Fruit fly (Drosophila melanogaster) whole organism, embryonic: ENCODE measurements around the gene CG33346.

Experiments
- Adf1 ChIP-seq: fragments of 200-800 bp; sonication (Bioruptor generic); IDR thresholded peaks from 2 replicates; pipeline ENCODE4 v1.3.6; 2022; ENCODE audit warnings: missing biosample characterization, missing genetic modification characterization
- Awh ChIP-seq: fragments of 200-800 bp; sonication (Bioruptor generic); IDR thresholded peaks from 2 replicates; pipeline ENCODE4, ENCODE4 v1.3.6; 2022; ENCODE audit warnings: missing biosample characterization, missing genetic modification characterization
- BEAF-32 ChIP-seq: fragments of 200-800 bp; sonication (Bioruptor generic); optimal IDR thresholded peaks from 3 replicates; lab custom pipeline; 2017; ENCODE audit warnings: missing biosample characterization, missing genetic modification characterization, mild to moderate bottlenecking, moderate library complexity, missing genetic modification reagents
- BtbVII ChIP-seq: fragments of 200-800 bp; sonication (Bioruptor generic); optimal IDR thresholded peaks from 3 replicates; lab custom pipeline; 2017; ENCODE audit warnings: missing biosample characterization, mild to moderate bottlenecking, missing genetic modification characterization
- Bteb2 ChIP-seq: fragments of 200-800 bp; sonication (Bioruptor generic); optimal IDR thresholded peaks from 2 replicates; lab custom pipeline; 2016; ENCODE audit warnings: missing biosample characterization, missing genetic modification characterization
- CG11085 ChIP-seq: fragments of 200-800 bp; sonication (Bioruptor generic); IDR thresholded peaks from 2 replicates; pipeline ENCODE4 v1.3.6; 2022; ENCODE audit warnings: missing biosample characterization, missing genetic modification characterization
- CG11398 ChIP-seq: fragments of 200-800 bp; sonication (Bioruptor generic); optimal IDR thresholded peaks from 2 replicates; lab custom pipeline; 2016; ENCODE audit warnings: missing biosample characterization, missing genetic modification characterization
- CG11456 ChIP-seq: fragments of 200-800 bp; sonication (Bioruptor generic); IDR thresholded peaks from 3 replicates; pipeline ENCODE4 v1.3.6; 2022; ENCODE audit warnings: missing biosample characterization, missing genetic modification characterization
- CG11560 ChIP-seq: fragments of 200-800 bp; sonication (Bioruptor generic); IDR thresholded peaks from 3 replicates; pipeline ENCODE4 v1.3.6; 2022; ENCODE audit warnings: missing biosample characterization, missing genetic modification characterization
- CG11696 ChIP-seq: fragments of 200-800 bp; sonication (Bioruptor generic); IDR thresholded peaks from 2 replicates; pipeline ENCODE4 v1.3.6; 2022; ENCODE audit warnings: missing biosample characterization, missing genetic modification characterization
- CG12071 ChIP-seq: fragments of 200-800 bp; sonication (Bioruptor generic); optimal IDR thresholded peaks from 3 replicates; lab custom pipeline; 2018; ENCODE audit warnings: missing biosample characterization, mild to moderate bottlenecking, missing genetic modification characterization
- CG12155 ChIP-seq: fragments of 200-800 bp; sonication (Bioruptor generic); optimal IDR thresholded peaks from 3 replicates; lab custom pipeline; 2016; ENCODE audit warnings: missing biosample characterization, missing genetic modification characterization
- CG12299 ChIP-seq: fragments of 200-800 bp; sonication (Bioruptor generic); optimal IDR thresholded peaks from 2 replicates; lab custom pipeline; 2018; ENCODE audit warnings: missing biosample characterization, mild to moderate bottlenecking, missing genetic modification characterization
- CG15479 ChIP-seq: fragments of 200-800 bp; sonication (Bioruptor generic); optimal IDR thresholded peaks from 3 replicates; lab custom pipeline; 2019; ENCODE audit warnings: missing biosample characterization, mild to moderate bottlenecking, missing genetic modification characterization, moderate library complexity
- CG1603 ChIP-seq: fragments of 200-800 bp; sonication (Bioruptor generic); optimal IDR thresholded peaks from 2 replicates; lab custom pipeline; 2019; ENCODE audit warnings: missing biosample characterization, mild to moderate bottlenecking, missing genetic modification characterization, moderate library complexity
- CG16863 ChIP-seq: fragments of 200-800 bp; sonication (Bioruptor generic); optimal IDR thresholded peaks from 3 replicates; lab custom pipeline; 2016; ENCODE audit warnings: missing biosample characterization, missing genetic modification characterization
- CG17385 ChIP-seq: fragments of 200-800 bp; sonication (Bioruptor generic); optimal IDR thresholded peaks from 3 replicates; lab custom pipeline; 2018; ENCODE audit warnings: missing biosample characterization, mild to moderate bottlenecking, missing genetic modification characterization
- CG17612 ChIP-seq: fragments of 200-800 bp; sonication (Bioruptor generic); IDR thresholded peaks from 2 replicates; pipeline ENCODE4 v1.3.6; 2022; ENCODE audit warnings: missing biosample characterization, missing genetic modification characterization
- CG18262 ChIP-seq: fragments of 200-800 bp; optimal IDR thresholded peaks from 3 replicates; lab custom pipeline; 2019; ENCODE audit warnings: missing biosample characterization, mild to moderate bottlenecking, missing genetic modification characterization, moderate library complexity
- CG2129 ChIP-seq: fragments of 200-800 bp; sonication (Bioruptor generic); IDR thresholded peaks from 2 replicates; pipeline ENCODE4 v1.3.6; 2022; ENCODE audit warnings: missing biosample characterization, missing genetic modification characterization; ENCODE audit not compliant: partially characterized antibody
- CG2875 ChIP-seq: fragments of 200-800 bp; sonication (Bioruptor generic); optimal IDR thresholded peaks from 2 replicates; lab custom pipeline; 2017; ENCODE audit warnings: missing biosample characterization, mild to moderate bottlenecking, missing genetic modification characterization, missing genetic modification reagents
- CG30020 ChIP-seq: fragments of 200-800 bp; optimal IDR thresholded peaks from 2 replicates; lab custom pipeline; 2019; ENCODE audit warnings: missing biosample characterization, mild to moderate bottlenecking, missing genetic modification characterization, moderate library complexity
- CG3407 ChIP-seq: fragments of 200-800 bp; sonication (Bioruptor generic); optimal IDR thresholded peaks from 2 replicates; lab custom pipeline; 2018; ENCODE audit warnings: missing biosample characterization, mild to moderate bottlenecking, missing genetic modification characterization
- CG34224 ChIP-seq: fragments of 200-800 bp; sonication (Bioruptor generic); IDR thresholded peaks from 3 replicates; pipeline ENCODE4 v1.3.6; 2022; ENCODE audit warnings: missing biosample characterization, missing genetic modification characterization; ENCODE audit not compliant: partially characterized antibody
- CG6854 ChIP-seq: fragments of 200-800 bp; sonication (Bioruptor generic); optimal IDR thresholded peaks from 3 replicates; lab custom pipeline; 2017; ENCODE audit warnings: missing biosample characterization, mild to moderate bottlenecking, missing genetic modification characterization
- Dfd ChIP-seq, 2 experiments: fragments of >200 bp; optimal IDR thresholded peaks; 2 replicates each; lab custom pipeline; 2017; ENCODE audit warnings: missing biosample characterization in 2 of 2, missing genetic modification characterization in 2 of 2
- Dref ChIP-seq: fragments of 200-800 bp; sonication (Bioruptor generic); IDR thresholded peaks from 2 replicates; pipeline ENCODE4 v1.3.6; 2022; ENCODE audit warnings: missing biosample characterization, missing genetic modification characterization
- Fer1 ChIP-seq: fragments of 200-800 bp; sonication (Bioruptor generic); optimal IDR thresholded peaks from 2 replicates; lab custom pipeline; 2017; ENCODE audit warnings: missing biosample characterization, mild to moderate bottlenecking, missing genetic modification characterization
- Fer3 ChIP-seq: fragments of 200-800 bp; sonication (Bioruptor generic); optimal IDR thresholded peaks from 2 replicates; lab custom pipeline; 2018; ENCODE audit warnings: missing biosample characterization, mild to moderate bottlenecking, missing genetic modification characterization, moderate library complexity
- Gug ChIP-seq: fragments of 200-800 bp; sonication (Bioruptor generic); IDR thresholded peaks from 4 replicates; pipeline ENCODE4 v1.3.6; 2022; ENCODE audit warnings: missing biosample characterization, missing genetic modification characterization
- HLH54F ChIP-seq: fragments of 200-800 bp; sonication (Bioruptor generic); optimal IDR thresholded peaks from 3 replicates; lab custom pipeline; 2016; ENCODE audit warnings: missing biosample characterization, missing genetic modification characterization
- Mad ChIP-seq: fragments of 200-800 bp; sonication (Bioruptor generic); optimal IDR thresholded peaks from 2 replicates; lab custom pipeline; 2016; ENCODE audit warnings: missing biosample characterization, missing genetic modification characterization
- Max ChIP-seq: fragments of 200-800 bp; sonication (Bioruptor generic); optimal IDR thresholded peaks from 2 replicates; lab custom pipeline; 2016; ENCODE audit warnings: missing biosample characterization, mild to moderate bottlenecking, missing genetic modification characterization
- NFAT ChIP-seq: fragments of 200-800 bp; sonication (Bioruptor generic); IDR thresholded peaks from 2 replicates; pipeline ENCODE4 v1.3.6; 2022; ENCODE audit warnings: missing biosample characterization, missing genetic modification characterization
- Poxn ChIP-seq: fragments of 200-800 bp; sonication (Bioruptor generic); IDR thresholded peaks from 2 replicates; pipeline ENCODE4 v1.3.6; 2022; ENCODE audit warnings: missing biosample characterization, missing genetic modification characterization
- Sox100B ChIP-seq: fragments of 200-800 bp; sonication (Bioruptor generic); optimal IDR thresholded peaks from 3 replicates; lab custom pipeline; 2018; ENCODE audit warnings: missing biosample characterization, mild to moderate bottlenecking, missing genetic modification characterization
- ash1 ChIP-seq: fragments of 200-800 bp; sonication (Bioruptor generic); optimal IDR thresholded peaks from 2 replicates; lab custom pipeline; 2018; ENCODE audit warnings: missing biosample characterization, mild to moderate bottlenecking, missing genetic modification characterization
- bcd ChIP-seq: fragments of 200-800 bp; sonication (Bioruptor generic); optimal IDR thresholded peaks from 2 replicates; lab custom pipeline; 2017; ENCODE audit warnings: missing biosample characterization, mild to moderate bottlenecking, missing genetic modification characterization
- chn ChIP-seq: fragments of 200-800 bp; sonication (Bioruptor generic); optimal IDR thresholded peaks from 2 replicates; lab custom pipeline; 2016; ENCODE audit warnings: missing biosample characterization, missing genetic modification characterization
- da ChIP-seq: fragments of 200-800 bp; sonication (Bioruptor generic); optimal IDR thresholded peaks from 2 replicates; lab custom pipeline; 2016; ENCODE audit warnings: missing biosample characterization, missing genetic modification characterization
- jigr1 ChIP-seq: fragments of 200-800 bp; sonication (Bioruptor generic); IDR thresholded peaks from 3 replicates; pipeline ENCODE4 v1.3.6; 2022; ENCODE audit warnings: missing biosample characterization, missing genetic modification characterization
- luna ChIP-seq: fragments of 200-800 bp; sonication (Bioruptor generic); optimal IDR thresholded peaks from 2 replicates; lab custom pipeline; 2016; ENCODE audit warnings: missing biosample characterization, missing genetic modification characterization
- pb ChIP-seq: fragments of 200-800 bp; sonication (Bioruptor generic); optimal IDR thresholded peaks from 3 replicates; lab custom pipeline; 2016; ENCODE audit warnings: missing biosample characterization, missing genetic modification characterization
- phol ChIP-seq: fragments of 200-800 bp; sonication (Bioruptor generic); optimal IDR thresholded peaks from 3 replicates; lab custom pipeline; 2018; ENCODE audit warnings: missing biosample characterization, mild to moderate bottlenecking, missing genetic modification characterization, moderate library complexity
- ro ChIP-seq: fragments of 200-800 bp; sonication (Bioruptor generic); IDR thresholded peaks from 2 replicates; pipeline ENCODE4 v1.3.6; 2022; ENCODE audit warnings: missing biosample characterization, missing genetic modification characterization
- row ChIP-seq: fragments of 200-800 bp; sonication (Bioruptor generic); IDR thresholded peaks from 3 replicates; pipeline ENCODE4 v1.3.6; 2022; ENCODE audit warnings: missing biosample characterization, missing genetic modification characterization
- sens-2 ChIP-seq: fragments of 200-800 bp; sonication (Bioruptor generic); IDR thresholded peaks from 2 replicates; pipeline ENCODE4 v1.3.6; 2022; ENCODE audit warnings: missing biosample characterization, missing genetic modification characterization
- trem ChIP-seq: fragments of 200-800 bp; optimal IDR thresholded peaks from 3 replicates; lab custom pipeline; 2019; ENCODE audit warnings: missing biosample characterization, mild to moderate bottlenecking, missing genetic modification characterization, moderate library complexity
- tup ChIP-seq: fragments of 200-800 bp; sonication (Bioruptor generic); optimal IDR thresholded peaks from 2 replicates; lab custom pipeline; 2016; ENCODE audit warnings: missing biosample characterization, mild to moderate bottlenecking, missing genetic modification characterization, moderate library complexity
- vvl ChIP-seq: fragments of 200-800 bp; sonication (Bioruptor generic); IDR thresholded peaks from 2 replicates; pipeline ENCODE4 v1.3.6; 2022; ENCODE audit warnings: missing biosample characterization, missing genetic modification characterization
- zen2 ChIP-seq: fragments of 200-800 bp; sonication (Bioruptor generic); IDR thresholded peaks from 3 replicates; pipeline ENCODE4 v1.3.6; 2022; ENCODE audit warnings: missing biosample characterization, missing genetic modification characterization; ENCODE audit not compliant: partially characterized antibody

The CG33346 gene

dm6 chr3R:28672134-28672533, 3.1 kb downstream of the CG33346 start (continued):
- peak; percentile 65 for TF ChIP-seq Bteb2 (GFP tag; lab: Kevin White, UChicago)
- peak; percentile 66; the same call in 2 of the 3 replicates for TF ChIP-seq CG11560
- peak; percentile 17 for TF ChIP-seq BEAF-32 (GFP tag; lab: Kevin White, UChicago)
- TF ChIP-seq CG12155 = peak; percentile 80
- TF ChIP-seq CG11398 (GFP tag; lab: Kevin White, UChicago) = peak; percentile 78
- peak; percentile 88 for TF ChIP-seq Gug (GFP tag; lab: Robert Waterston, UW)
- peak; percentile 29; the same call in 1 of the 2 replicates for TF ChIP-seq Adf1 (GFP tag; lab: Robert Waterston, UW)
- TF ChIP-seq CG1603 (tag; lab: Kevin White, UChicago) = peak; percentile 94
- TF ChIP-seq CG30020 = no peak
- TF ChIP-seq trem = peak; percentile 76
- peak; percentile 97 for TF ChIP-seq NFAT
- no peak for TF ChIP-seq jigr1
- peak; percentile 60 for TF ChIP-seq CG11696
- TF ChIP-seq CG6854 (GFP tag; lab: Kevin White, UChicago) = peak; percentile 30
- no peak for TF ChIP-seq Dfd (GFP tag; optimal IDR thresholded peaks at IDR 0.05; lab: Kevin White, UChicago)
- peak; percentile 98 for TF ChIP-seq CG11456 (GFP tag; lab: Robert Waterston, UW)
- TF ChIP-seq luna (GFP tag; lab: Kevin White, UChicago) = no peak
- peak; percentile 81 for TF ChIP-seq Awh
- peak; percentile 86 for TF ChIP-seq Mad (GFP tag; lab: Kevin White, UChicago)
- TF ChIP-seq BtbVII = peak; percentile 35
- TF ChIP-seq Sox100B (GFP tag; lab: Kevin White, UChicago) = peak; percentile 34
- peak; percentile 68 for TF ChIP-seq sens-2 (GFP tag; lab: Robert Waterston, UW)
- no peak for TF ChIP-seq zen2 (GFP tag; lab: Robert Waterston, UW)
- TF ChIP-seq ro (GFP tag; lab: Robert Waterston, UW) = peak; percentile 52; the same call in 1 of the 2 replicates
- peak; percentile 74 for TF ChIP-seq CG18262 (tag; lab: Kevin White, UChicago)
- peak; percentile 94 for TF ChIP-seq vvl (GFP tag; lab: Robert Waterston, UW)
- peak; percentile 39 for TF ChIP-seq Dref (GFP tag; lab: Robert Waterston, UW)
- peak; percentile 78 for TF ChIP-seq CG12071 (GFP tag; lab: Kevin White, UChicago)
- TF ChIP-seq CG2875 = peak; percentile 77
- peak; percentile 88 for TF ChIP-seq pb (GFP tag; lab: Kevin White, UChicago)
- TF ChIP-seq CG34224 = no peak
- peak; percentile 86 for TF ChIP-seq bcd (GFP tag; lab: Kevin White, UChicago)
- TF ChIP-seq Poxn (GFP tag; lab: Robert Waterston, UW) = no peak
- peak; percentile 80 for TF ChIP-seq da (GFP tag; lab: Kevin White, UChicago)
- TF ChIP-seq CG16863 (GFP tag; lab: Kevin White, UChicago) = peak; percentile 85
- peak; percentile 67 for TF ChIP-seq CG17385 (GFP tag; lab: Kevin White, UChicago)
- TF ChIP-seq ash1 = peak; percentile 63
- TF ChIP-seq Fer3 (tag; lab: Kevin White, UChicago) = peak; percentile 87
- TF ChIP-seq CG17612 (GFP tag; lab: Robert Waterston, UW) = peak; percentile 25; the same call in 1 of the 2 replicates
- TF ChIP-seq Max (GFP tag; lab: Kevin White, UChicago) = peak; percentile 47
- peak; percentile 44; the same call in 2 of the 3 replicates for TF ChIP-seq row (GFP tag; lab: Robert Waterston, UW)
- peak; percentile 76 for TF ChIP-seq phol
- TF ChIP-seq CG12299 (tag; lab: Kevin White, UChicago) = peak; percentile 34
- TF ChIP-seq CG15479 (GFP tag; lab: Kevin White, UChicago) = no peak
- no peak for TF ChIP-seq CG2129
- peak; percentile 77 for TF ChIP-seq CG3407 (GFP tag; lab: Kevin White, UChicago)
- TF ChIP-seq tup = no peak
- TF ChIP-seq HLH54F (GFP tag; lab: Kevin White, UChicago) = peak; percentile 73
- TF ChIP-seq chn (GFP tag; lab: Kevin White, UChicago) = peak; percentile 87
- peak; percentile 79 for TF ChIP-seq CG11085 (GFP tag; lab: Robert Waterston, UW)
- TF ChIP-seq Fer1 (GFP tag; lab: Kevin White, UChicago) = no peak
